Worm (Caenorhabditis elegans) whole organism, L3 larva: ENCODE data around the gene vit-2.

Experiments used
- ZK546.5 ChIP-seq: sonication (generic microtip); optimal IDR thresholded peaks from 2 replicates; lab custom pipeline; 2017; ENCODE audit warnings: missing biosample characterization, missing genetic modification characterization
- aly-2 ChIP-seq: fragments of 150-350 bp; optimal IDR thresholded peaks from 2 replicates; lab custom pipeline; 2014; ENCODE audit warnings: missing biosample characterization, missing genetic modification characterization
- ama-1 ChIP-seq: fragments of 150-350 bp; optimal IDR thresholded peaks from 2 replicates; lab custom pipeline; 2018
- ceh-16 ChIP-seq: sonication (generic microtip); optimal IDR thresholded peaks from 2 replicates; lab custom pipeline; 2017; ENCODE audit warnings: missing biosample characterization, missing genetic modification characterization
- ceh-28 ChIP-seq: fragments of 150-350 bp; optimal IDR thresholded peaks from 2 replicates; lab custom pipeline; 2014; ENCODE audit warnings: missing biosample characterization, missing genetic modification reagents, missing genetic modification characterization
- ceh-82 ChIP-seq: fragments of 150-350 bp; optimal IDR thresholded peaks from 2 replicates; lab custom pipeline; 2014; ENCODE audit warnings: missing biosample characterization, missing genetic modification characterization
- ceh-9 ChIP-seq: sonication (generic microtip); optimal IDR thresholded peaks from 2 replicates; lab custom pipeline; 2018; ENCODE audit warnings: missing biosample characterization, missing genetic modification characterization
- daf-12 ChIP-seq: fragments of 150-350 bp; optimal IDR thresholded peaks from 2 replicates; lab custom pipeline; 2014; ENCODE audit warnings: missing biosample characterization, missing genetic modification reagents, missing genetic modification characterization
- egl-27 ChIP-seq: sonication (generic microtip); optimal IDR thresholded peaks from 4 replicates; lab custom pipeline; 2017; ENCODE audit warnings: missing biosample characterization, missing genetic modification reagents, missing genetic modification characterization
- egl-5 ChIP-seq: fragments of 150-350 bp; optimal IDR thresholded peaks from 2 replicates; lab custom pipeline; 2017; ENCODE audit warnings: missing biosample characterization, missing genetic modification reagents, missing genetic modification characterization, inconsistent platforms
- elt-1 ChIP-seq: fragments of 150-350 bp; optimal IDR thresholded peaks from 2 replicates; lab custom pipeline; 2014; ENCODE audit warnings: missing biosample characterization, missing genetic modification characterization
- elt-2 ChIP-seq: sonication (generic microtip); optimal IDR thresholded peaks from 2 replicates; lab custom pipeline; 2016; ENCODE audit warnings: missing genetic modification reagents, mild to moderate bottlenecking, missing genetic modification characterization, missing compliant biosample characterization
- elt-3 ChIP-seq, 3 experiments: fragments of 150-350 bp in 1 of 3; sonication (generic microtip) in 2 of 3; optimal IDR thresholded peaks; 2 replicates in 2 of 3; 4 replicates in 1 of 3; lab custom pipeline; 2014 to 2017; ENCODE audit warnings: missing biosample characterization in 3 of 3, missing genetic modification characterization in 3 of 3
- eor-1 ChIP-seq, 2 experiments: fragments of 150-350 bp; optimal IDR thresholded peaks; 2 replicates each; lab custom pipeline; 2014 to 2018; ENCODE audit warnings: missing biosample characterization in 2 of 2, missing genetic modification characterization in 2 of 2
- fkh-10 ChIP-seq: sonication (generic microtip); optimal IDR thresholded peaks from 2 replicates; lab custom pipeline; 2017; ENCODE audit warnings: missing biosample characterization, missing genetic modification reagents, missing genetic modification characterization
- fkh-2 ChIP-seq: fragments of 150-350 bp; optimal IDR thresholded peaks from 2 replicates; lab custom pipeline; 2014; ENCODE audit warnings: missing biosample characterization, missing genetic modification reagents, missing genetic modification characterization
- fos-1 ChIP-seq: fragments of 150-350 bp; optimal IDR thresholded peaks from 2 replicates; lab custom pipeline; 2014; ENCODE audit warnings: missing biosample characterization, missing genetic modification characterization
- hmg-11 ChIP-seq: sonication (generic microtip); optimal IDR thresholded peaks from 2 replicates; lab custom pipeline; 2016; ENCODE audit warnings: missing genetic modification characterization, missing compliant biosample characterization
- jun-1 ChIP-seq: fragments of 150-350 bp; optimal IDR thresholded peaks from 2 replicates; lab custom pipeline; 2014; ENCODE audit warnings: missing biosample characterization, missing genetic modification reagents, missing genetic modification characterization
- lin-15B ChIP-seq: fragments of 150-350 bp; optimal IDR thresholded peaks from 2 replicates; lab custom pipeline; 2014; ENCODE audit warnings: missing biosample characterization, missing genetic modification characterization
- lin-39 ChIP-seq: fragments of 150-350 bp; optimal IDR thresholded peaks from 2 replicates; lab custom pipeline; 2018; ENCODE audit warnings: missing biosample characterization, missing genetic modification reagents, missing genetic modification characterization
- lsy-12 ChIP-seq: sonication (generic microtip); optimal IDR thresholded peaks from 2 replicates; lab custom pipeline; 2016; ENCODE audit warnings: mild to moderate bottlenecking, missing genetic modification characterization, missing compliant biosample characterization
- mdl-1 ChIP-seq: fragments of 150-350 bp; optimal IDR thresholded peaks from 2 replicates; lab custom pipeline; 2014; ENCODE audit warnings: missing biosample characterization, missing genetic modification characterization
- mml-1 ChIP-seq: fragments of 150-350 bp; sonication (generic microtip); optimal IDR thresholded peaks from 3 replicates; lab custom pipeline; 2014; ENCODE audit warnings: missing biosample characterization, missing genetic modification characterization
- nfya-1 ChIP-seq: sonication (generic microtip); optimal IDR thresholded peaks from 2 replicates; lab custom pipeline; 2017; ENCODE audit warnings: missing genetic modification characterization, mild to moderate bottlenecking, missing compliant biosample characterization, antibody characterized with exemption, moderate library complexity; ENCODE audit not compliant: insufficient read depth
- nhr-12 ChIP-seq: fragments of 150-350 bp; optimal IDR thresholded peaks from 2 replicates; lab custom pipeline; 2014; ENCODE audit warnings: missing biosample characterization, missing genetic modification characterization
- nhr-237 ChIP-seq: fragments of 150-350 bp; optimal IDR thresholded peaks from 2 replicates; lab custom pipeline; 2014; ENCODE audit warnings: missing biosample characterization, missing genetic modification characterization
- nhr-25 ChIP-seq: sonication (generic microtip); optimal IDR thresholded peaks from 2 replicates; lab custom pipeline; 2017; ENCODE audit warnings: missing biosample characterization, missing genetic modification characterization
- nhr-43 ChIP-seq: sonication (generic microtip); optimal IDR thresholded peaks from 2 replicates; lab custom pipeline; 2016; ENCODE audit warnings: mild to moderate bottlenecking, missing genetic modification characterization, missing compliant biosample characterization; ENCODE audit not compliant: poor library complexity, severe bottlenecking
- nhr-67 ChIP-seq: fragments of 150-350 bp; optimal IDR thresholded peaks from 2 replicates; lab custom pipeline; 2014; ENCODE audit warnings: missing biosample characterization, missing genetic modification characterization
- nhr-76 ChIP-seq: fragments of 150-350 bp; sonication (generic microtip); optimal IDR thresholded peaks from 5 replicates; lab custom pipeline; 2014; ENCODE audit warnings: missing biosample characterization, missing genetic modification characterization
- nhr-77 ChIP-seq: fragments of 150-350 bp; optimal IDR thresholded peaks from 2 replicates; lab custom pipeline; 2014; ENCODE audit warnings: missing biosample characterization, missing genetic modification characterization
- pha-4 ChIP-seq: fragments of 150-350 bp; optimal IDR thresholded peaks from 2 replicates; lab custom pipeline; 2014; ENCODE audit warnings: missing biosample characterization, missing genetic modification reagents, missing genetic modification characterization
- pqm-1 ChIP-seq: fragments of 150-350 bp; optimal IDR thresholded peaks from 2 replicates; lab custom pipeline; 2017; ENCODE audit warnings: missing biosample characterization, missing genetic modification characterization, inconsistent platforms
- sea-2 ChIP-seq: fragments of 150-350 bp; sonication (generic microtip); optimal IDR thresholded peaks from 4 replicates; lab custom pipeline; 2014; ENCODE audit warnings: missing biosample characterization, missing genetic modification reagents, missing genetic modification characterization
- snpc-4 ChIP-seq: fragments of 150-350 bp; optimal IDR thresholded peaks from 2 replicates; lab custom pipeline; 2014; ENCODE audit warnings: missing biosample characterization, missing genetic modification characterization
- tbx-2 ChIP-seq: sonication (generic microtip); optimal IDR thresholded peaks from 2 replicates; lab custom pipeline; 2016; ENCODE audit warnings: mild to moderate bottlenecking, missing genetic modification characterization, missing compliant biosample characterization
- unc-39 ChIP-seq: sonication (generic microtip); optimal IDR thresholded peaks from 4 replicates; lab custom pipeline; 2017; ENCODE audit warnings: missing biosample characterization, missing genetic modification characterization
- zag-1 ChIP-seq: fragments of 150-350 bp; optimal IDR thresholded peaks from 2 replicates; lab custom pipeline; 2014; ENCODE audit warnings: missing biosample characterization, missing genetic modification characterization
- ztf-4 ChIP-seq: fragments of 150-350 bp; optimal IDR thresholded peaks from 2 replicates; lab custom pipeline; 2014; ENCODE audit warnings: missing biosample characterization, missing genetic modification characterization

The vit-2 gene

DNA sequence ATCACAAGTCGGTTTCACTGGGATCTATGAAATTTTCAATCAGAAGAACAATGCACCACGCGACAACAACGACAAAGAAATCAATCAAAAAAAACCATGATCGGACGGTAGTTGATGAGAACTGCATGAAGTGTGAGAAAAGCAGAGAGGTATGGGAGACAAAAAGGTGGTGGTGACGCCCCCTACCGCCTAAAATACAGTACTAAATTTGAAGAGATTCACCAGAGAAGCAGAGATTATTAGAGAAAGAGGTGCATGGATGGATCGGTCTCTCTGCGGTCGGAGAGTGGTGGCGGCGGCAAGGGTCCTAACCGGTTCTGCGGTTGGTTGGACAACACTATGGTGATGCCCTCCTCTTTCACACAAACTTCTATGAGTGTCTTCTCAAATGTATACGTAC, 18.4 kb downstream of the vit-2 start (continued):
- TF ChIP-seq egl-27 (tag; lab: Kevin White, UChicago) (no peak), egl-5 (tag; lab: Kevin White, UChicago) (no peak), ceh-9 (no peak), snpc-4 (tag; lab: Kevin White, UChicago) (no peak), ceh-82 (tag; lab: Kevin White, UChicago) (no peak), unc-39 (tag; lab: Kevin White, UChicago) (no peak)
- TF ChIP-seq, all 47 proteins: peak for 12

DNA sequence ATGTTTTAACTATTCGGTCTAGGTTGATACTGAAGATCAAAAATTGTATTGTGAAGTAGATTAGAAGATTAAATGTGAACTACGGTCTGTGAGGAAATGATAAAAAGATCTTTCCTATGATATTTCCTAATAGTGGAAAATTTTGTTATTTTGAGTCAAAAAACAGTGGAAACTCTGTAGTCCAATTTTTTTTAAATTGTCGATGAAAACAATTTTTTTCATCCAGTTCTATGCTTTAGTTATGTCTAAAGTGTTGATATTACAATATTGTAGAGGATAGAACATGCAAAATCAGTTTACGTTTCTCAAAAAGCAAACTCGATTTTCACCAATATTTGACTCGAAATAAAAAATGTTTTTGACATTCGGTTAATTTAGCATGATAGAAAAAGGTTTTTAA, 18.8 kb downstream of the vit-2 start:
- TF ChIP-seq elt-1 (tag; lab: Kevin White, UChicago) (no peak), sea-2 (GFP tag; lab: Kevin White, UChicago) (no peak), nhr-237 (no peak), aly-2 (no peak), nhr-67 (tag; lab: Kevin White, UChicago) (no peak), ceh-28 (tag; lab: Kevin White, UChicago) (no peak)

DNA sequence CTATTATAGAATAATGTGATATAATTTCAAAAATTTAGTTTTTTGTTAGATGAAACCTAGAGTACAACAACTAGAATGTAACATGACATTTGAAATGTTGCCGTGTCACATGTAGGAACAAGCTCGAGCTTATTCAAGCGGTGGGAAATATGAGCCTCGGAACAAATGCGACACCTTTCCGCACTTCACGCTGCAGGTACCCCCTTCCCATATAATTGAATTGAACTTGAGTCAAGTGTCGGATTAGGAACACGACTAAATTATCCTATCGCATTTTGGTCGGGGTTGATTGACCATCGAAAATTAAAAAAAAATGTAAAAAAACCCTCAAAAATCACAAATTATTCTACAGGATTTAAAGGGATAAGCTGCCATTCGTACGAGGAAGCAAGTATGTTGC, 19.4 kb downstream of the vit-2 start:
- TF ChIP-seq mdl-1 (tag; lab: Kevin White, UChicago) (no peak), unc-39 (tag; lab: Kevin White, UChicago) (no peak), ztf-4 (tag; lab: Kevin White, UChicago) (no peak), nhr-237 (no peak), elt-2 (tag; lab: Kevin White, UChicago) (no peak), nhr-25 (tag; lab: Kevin White, UChicago) (no peak), mml-1 (tag; lab: Kevin White, UChicago) (no peak), sea-2 (GFP tag; lab: Kevin White, UChicago) (no peak), daf-12 (no peak), pha-4 (tag; lab: Kevin White, UChicago) (no peak), egl-27 (tag; lab: Kevin White, UChicago) (no peak)

DNA sequence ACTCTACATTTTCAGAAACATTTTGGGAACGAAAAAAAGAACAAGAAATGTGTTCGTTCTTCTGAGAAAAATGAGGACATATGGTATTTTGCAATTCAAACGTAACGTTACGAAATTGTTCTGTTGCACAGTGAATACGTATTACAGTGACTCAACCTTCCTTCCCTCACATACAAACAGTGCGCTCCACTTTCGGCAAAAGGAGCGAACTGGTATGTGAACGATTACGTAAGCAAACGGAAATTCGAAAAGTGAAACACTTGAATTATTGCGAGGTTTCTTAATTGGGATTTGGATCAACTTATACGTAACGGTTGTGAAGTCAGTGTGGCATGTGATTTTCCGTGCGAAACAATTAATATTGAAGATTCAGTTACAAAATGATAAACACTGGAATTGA, 20.0 kb downstream of the vit-2 start:
- TF ChIP-seq ZK546.5 (tag; lab: Kevin White, UChicago) (no peak), ama-1 (lab: Kevin White, UChicago) (peak; percentile 38)

DNA sequence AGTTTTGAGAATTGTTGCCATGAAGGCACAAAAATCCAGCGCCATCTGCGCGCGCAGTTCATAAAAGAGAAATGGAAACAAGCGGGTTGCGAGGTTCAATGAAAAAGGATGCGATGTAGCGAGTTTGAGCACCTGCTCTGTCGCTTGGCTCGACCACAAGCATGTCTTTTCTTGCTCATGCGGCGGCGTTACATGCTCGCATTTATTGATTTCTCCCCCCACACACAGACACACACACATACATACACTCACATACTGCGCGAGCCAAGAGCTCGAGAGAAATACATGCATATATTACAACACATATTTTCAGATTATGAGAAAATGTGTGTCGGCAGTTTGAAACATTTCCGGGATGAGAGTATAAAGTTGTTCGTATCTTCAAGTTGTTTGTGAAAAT, 20.9 kb downstream of the vit-2 start:
- TF ChIP-seq ztf-4 (tag; lab: Kevin White, UChicago) = no peak
- TF ChIP-seq fkh-10 (GFP tag; lab: Kevin White, UChicago) = no peak
- no peak for TF ChIP-seq ZK546.5 (tag; lab: Kevin White, UChicago)
- no peak for TF ChIP-seq eor-1 (tag; optimal IDR thresholded peaks at IDR 0.05; lab: Kevin White, UChicago)
- TF ChIP-seq nhr-77 (tag; lab: Kevin White, UChicago) = no peak
- TF ChIP-seq tbx-2 (tag; lab: Kevin White, UChicago) = no peak
- peak; percentile 20 for TF ChIP-seq ama-1 (lab: Kevin White, UChicago)
- no peak for TF ChIP-seq fos-1 (tag; lab: Kevin White, UChicago)
- TF ChIP-seq sea-2 (GFP tag; lab: Kevin White, UChicago) = peak; percentile 67
- no peak for TF ChIP-seq snpc-4 (tag; lab: Kevin White, UChicago)
- no peak for TF ChIP-seq nhr-12 (tag; lab: Kevin White, UChicago)
- TF ChIP-seq ceh-16 (tag; lab: Kevin White, UChicago) = no peak
- no peak for TF ChIP-seq nhr-76
- TF ChIP-seq nfya-1 (tag; lab: Kevin White, UChicago) = peak; percentile 52
- no peak for TF ChIP-seq mdl-1 (tag; lab: Kevin White, UChicago)
- no peak for TF ChIP-seq zag-1 (tag; lab: Kevin White, UChicago)
- no peak for TF ChIP-seq mml-1 (tag; lab: Kevin White, UChicago)
- TF ChIP-seq unc-39 (tag; lab: Kevin White, UChicago) = no peak
- no peak for TF ChIP-seq fkh-2
- no peak for TF ChIP-seq ceh-9
- TF ChIP-seq nhr-67 (tag; lab: Kevin White, UChicago) = no peak
- no peak for TF ChIP-seq egl-27 (tag; lab: Kevin White, UChicago)
- peak; percentile 66 for TF ChIP-seq lin-39
- no peak for TF ChIP-seq lsy-12 (tag; lab: Kevin White, UChicago)
- no peak for TF ChIP-seq lin-15B (tag; lab: Kevin White, UChicago)
- TF ChIP-seq elt-1 (tag; lab: Kevin White, UChicago) = no peak
- no peak for TF ChIP-seq elt-2 (tag; lab: Kevin White, UChicago)
- TF ChIP-seq pqm-1 (tag; lab: Kevin White, UChicago) = no peak
- TF ChIP-seq hmg-11 (tag; lab: Kevin White, UChicago) = peak; percentile 61
- TF ChIP-seq pha-4 (tag; lab: Kevin White, UChicago) = peak; percentile 5
- no peak for TF ChIP-seq ceh-28 (tag; lab: Kevin White, UChicago)
- no peak for TF ChIP-seq nhr-43 (tag; lab: Kevin White, UChicago)
- TF ChIP-seq elt-3 (tag; optimal IDR thresholded peaks at IDR 0.05; lab: Kevin White, UChicago) = no peak
- no peak for TF ChIP-seq jun-1 (tag; lab: Kevin White, UChicago)
- TF ChIP-seq, all 47 proteins: peak for 6
